Worm (Caenorhabditis elegans) whole organism, late embryonic: ENCODE data around the gene K01A2.5.

Source experiments
- C08G9.2 ChIP-seq: sonication (generic microtip); optimal IDR thresholded peaks from 2 replicates; lab custom pipeline; 2016; ENCODE audit warnings: mild to moderate bottlenecking, missing genetic modification characterization, moderate library complexity, missing compliant biosample characterization
- F13H6.1 ChIP-seq: sonication (generic microtip); optimal IDR thresholded peaks from 2 replicates; lab custom pipeline; 2016; ENCODE audit warnings: missing genetic modification characterization, missing compliant biosample characterization
- Y22D7AL.16 ChIP-seq: sonication (generic microtip); optimal IDR thresholded peaks from 2 replicates; lab custom pipeline; 2016; ENCODE audit warnings: missing genetic modification characterization, missing compliant biosample characterization
- ahr-1 ChIP-seq: sonication (generic microtip); optimal IDR thresholded peaks from 2 replicates; lab custom pipeline; 2016; ENCODE audit warnings: missing genetic modification characterization, missing compliant biosample characterization
- ceh-14 ChIP-seq: sonication (generic microtip); optimal IDR thresholded peaks from 2 replicates; lab custom pipeline; 2016; ENCODE audit warnings: missing genotype, missing genetic modification characterization, missing compliant biosample characterization
- ceh-19 ChIP-seq: fragments of 200-800 bp; sonication (Bioruptor generic); optimal IDR thresholded peaks from 2 replicates; lab custom pipeline; 2018; ENCODE audit warnings: mild to moderate bottlenecking, missing genetic modification characterization, missing compliant biosample characterization
- ceh-22 ChIP-seq: sonication (generic microtip); optimal IDR thresholded peaks from 2 replicates; lab custom pipeline; 2017; ENCODE audit warnings: missing biosample characterization, missing genetic modification characterization
- ceh-31 ChIP-seq: sonication (generic microtip); optimal IDR thresholded peaks from 2 replicates; lab custom pipeline; 2016; ENCODE audit warnings: missing genetic modification characterization, missing compliant biosample characterization
- ceh-34 ChIP-seq: sonication (generic microtip); optimal IDR thresholded peaks from 2 replicates; lab custom pipeline; 2016; ENCODE audit warnings: mild to moderate bottlenecking, missing genetic modification characterization, missing compliant biosample characterization
- ceh-45 ChIP-seq: fragments of 200-800 bp; sonication (Bioruptor generic); IDR thresholded peaks from 2 replicates; pipeline ENCODE4 v1.3.6; 2022; ENCODE audit warnings: missing genetic modification reagents, missing genetic modification characterization, missing compliant biosample characterization
- dmd-4 ChIP-seq: sonication (generic microtip); optimal IDR thresholded peaks from 2 replicates; lab custom pipeline; 2016; ENCODE audit warnings: borderline replicate concordance, missing genetic modification characterization, missing compliant biosample characterization
- dve-1 ChIP-seq: sonication (generic microtip); optimal IDR thresholded peaks from 2 replicates; lab custom pipeline; 2017; ENCODE audit warnings: antibody characterized with exemption, mild to moderate bottlenecking, missing genetic modification characterization, missing compliant biosample characterization
- elt-2 ChIP-seq: sonication (generic microtip); optimal IDR thresholded peaks from 2 replicates; lab custom pipeline; 2016; ENCODE audit warnings: missing genetic modification reagents, missing genetic modification characterization, missing compliant biosample characterization
- eyg-1 ChIP-seq: sonication (generic microtip); optimal IDR thresholded peaks from 2 replicates; lab custom pipeline; 2016; ENCODE audit warnings: missing genotype, missing genetic modification characterization, missing compliant biosample characterization
- fkh-6 ChIP-seq: sonication (generic microtip); optimal IDR thresholded peaks from 2 replicates; lab custom pipeline; 2016; ENCODE audit warnings: missing genetic modification characterization, missing compliant biosample characterization
- hlh-15 ChIP-seq: sonication (generic microtip); optimal IDR thresholded peaks from 2 replicates; lab custom pipeline; 2016; ENCODE audit warnings: missing genetic modification characterization, missing compliant biosample characterization
- hlh-6 ChIP-seq: sonication (generic microtip); optimal IDR thresholded peaks from 2 replicates; lab custom pipeline; 2016; ENCODE audit warnings: missing genotype, missing genetic modification characterization, missing compliant biosample characterization
- lim-6 ChIP-seq: sonication (generic microtip); optimal IDR thresholded peaks from 2 replicates; lab custom pipeline; 2016; ENCODE audit warnings: missing genetic modification characterization, missing compliant biosample characterization
- nfya-1 ChIP-seq: sonication (generic microtip); optimal IDR thresholded peaks from 2 replicates; lab custom pipeline; 2017; ENCODE audit warnings: missing genetic modification characterization, mild to moderate bottlenecking, missing compliant biosample characterization, antibody characterized with exemption, moderate library complexity
- nhr-11 ChIP-seq: fragments of 150-350 bp; optimal IDR thresholded peaks from 2 replicates; lab custom pipeline; 2014; ENCODE audit warnings: missing biosample characterization, missing genetic modification characterization
- nhr-232 ChIP-seq: sonication (generic microtip); optimal IDR thresholded peaks from 2 replicates; lab custom pipeline; 2016; ENCODE audit warnings: missing genetic modification characterization, missing compliant biosample characterization
- npax-4 ChIP-seq: sonication (generic microtip); optimal IDR thresholded peaks from 2 replicates; lab custom pipeline; 2016; ENCODE audit warnings: missing genetic modification characterization, missing compliant biosample characterization
- pag-3 ChIP-seq: sonication (generic microtip); optimal IDR thresholded peaks from 2 replicates; lab custom pipeline; 2016; ENCODE audit warnings: missing compliant biosample characterization, missing genetic modification characterization, borderline replicate concordance
- pat-9 ChIP-seq: fragments of 200-800 bp; sonication (Bioruptor generic); optimal IDR thresholded peaks from 2 replicates; lab custom pipeline; 2018; ENCODE audit warnings: mild to moderate bottlenecking, missing genetic modification characterization, moderate library complexity, missing compliant biosample characterization
- pqm-1 ChIP-seq: sonication (generic microtip); optimal IDR thresholded peaks from 2 replicates; lab custom pipeline; 2016; ENCODE audit warnings: missing genetic modification characterization, missing compliant biosample characterization
- pros-1 ChIP-seq: fragments of 150-350 bp; optimal IDR thresholded peaks from 2 replicates; lab custom pipeline; 2014; ENCODE audit warnings: missing biosample characterization, missing genetic modification reagents, missing genetic modification characterization
- rnt-1 ChIP-seq: sonication (generic microtip); optimal IDR thresholded peaks from 2 replicates; lab custom pipeline; 2016; ENCODE audit warnings: missing genetic modification characterization, missing compliant biosample characterization
- sox-4 ChIP-seq: sonication (generic microtip); optimal IDR thresholded peaks from 2 replicates; lab custom pipeline; 2017; ENCODE audit warnings: mild to moderate bottlenecking, missing genetic modification characterization, inconsistent platforms, missing compliant biosample characterization
- tbx-7 ChIP-seq: sonication (generic microtip); optimal IDR thresholded peaks from 2 replicates; lab custom pipeline; 2016; ENCODE audit warnings: missing genotype, missing genetic modification characterization, missing compliant biosample characterization
- ttx-3 ChIP-seq: sonication (generic microtip); optimal IDR thresholded peaks from 2 replicates; lab custom pipeline; 2016; ENCODE audit warnings: missing genetic modification reagents, missing genetic modification characterization, missing compliant biosample characterization
- unc-42 ChIP-seq: sonication (generic microtip); optimal IDR thresholded peaks from 2 replicates; lab custom pipeline; 2016; ENCODE audit warnings: missing genotype, missing genetic modification characterization, missing compliant biosample characterization
- unc-86 ChIP-seq: sonication (generic microtip); optimal IDR thresholded peaks from 2 replicates; lab custom pipeline; 2016; ENCODE audit warnings: missing genetic modification characterization, missing compliant biosample characterization
- zip-5 ChIP-seq: sonication (generic microtip); optimal IDR thresholded peaks from 2 replicates; lab custom pipeline; 2016; ENCODE audit warnings: missing genetic modification characterization, missing compliant biosample characterization
- ztf-16 ChIP-seq: sonication (generic microtip); optimal IDR thresholded peaks from 2 replicates; lab custom pipeline; 2017; ENCODE audit warnings: missing genetic modification characterization, missing compliant biosample characterization

K01A2.5 gene

ce11 chrII:333853-334449, 32.9 kb downstream of the K01A2.5 start:
- TF ChIP-seq nhr-11 (tag; lab: Kevin White, UChicago) (no peak), elt-2 (tag; lab: Kevin White, UChicago) (peak; percentile 90)

ce11 chrII:334828-335227, 33.8 kb downstream of the K01A2.5 start:
- TF ChIP-seq unc-86 (no peak), ceh-14 (tag; lab: Kevin White, UChicago) (no peak), pqm-1 (tag; lab: Kevin White, UChicago) (no peak), eyg-1 (tag; lab: Kevin White, UChicago) (no peak), ceh-34 (tag; lab: Kevin White, UChicago) (no peak), ttx-3 (tag; lab: Kevin White, UChicago) (no peak), zip-5 (tag; lab: Kevin White, UChicago) (no peak), tbx-7 (no peak), ceh-31 (tag; lab: Kevin White, UChicago) (no peak), ceh-22 (tag; lab: Kevin White, UChicago) (no peak), ztf-16 (tag; lab: Kevin White, UChicago) (no peak), F13H6.1 (no peak), sox-4 (no peak), nhr-232 (no peak), rnt-1 (no peak)
- TF ChIP-seq, all 69 proteins: peak for 0

ce11 chrII:337233-337832, 36.3 kb downstream of the K01A2.5 start, which contains the start of gene cpn-2:
cpn-2 (plus strand) TSS chrII:337782.
- TF ChIP-seq nfya-1 (tag; lab: Kevin White, UChicago) (peak; percentile 27), rnt-1 (no peak)

- TF ChIP-seq unc-42 (tag; lab: Kevin White, UChicago) = no peak
- no peak for TF ChIP-seq tbx-7
Observed at ce11 chrII:340224-340623, 39.2 kb downstream of the K01A2.5 start, which contains the start of gene clc-31. clc-31 (plus strand) TSS chrII:340524.

- TF ChIP-seq ceh-31 (tag; lab: Kevin White, UChicago) = no peak
- no peak for TF ChIP-seq ceh-45 (GFP tag; lab: Robert Waterston, UW)
- TF ChIP-seq lim-6 = no peak
- no peak for TF ChIP-seq ceh-19 (GFP tag; lab: Kevin White, UChicago)
- no peak for TF ChIP-seq Y22D7AL.16 (tag; lab: Kevin White, UChicago)
- TF ChIP-seq hlh-6 (tag; lab: Kevin White, UChicago) = no peak
- no peak for TF ChIP-seq sox-4
- TF ChIP-seq C08G9.2 (tag; lab: Kevin White, UChicago) = no peak
- no peak for TF ChIP-seq elt-2 (tag; lab: Kevin White, UChicago)
- TF ChIP-seq ahr-1 (tag; lab: Kevin White, UChicago) = no peak
- no peak for TF ChIP-seq dmd-4 (tag; lab: Kevin White, UChicago)
- TF ChIP-seq unc-86 = no peak
- TF ChIP-seq pros-1 = no peak
- TF ChIP-seq pat-9 = no peak
- no peak for TF ChIP-seq fkh-6 (tag; lab: Kevin White, UChicago)
- TF ChIP-seq pag-3 = no peak
- no peak for TF ChIP-seq npax-4
- no peak for TF ChIP-seq dve-1 (tag; lab: Kevin White, UChicago)
- TF ChIP-seq hlh-15 = no peak
- no peak for TF ChIP-seq ztf-16 (tag; lab: Kevin White, UChicago)
Observed at ce11 chrII:340714-341113, 39.6 kb downstream of the K01A2.5 start.
